Worm (Caenorhabditis elegans): ENCODE results near the gene R07B1.5.

Gene R07B1.5

DNA sequence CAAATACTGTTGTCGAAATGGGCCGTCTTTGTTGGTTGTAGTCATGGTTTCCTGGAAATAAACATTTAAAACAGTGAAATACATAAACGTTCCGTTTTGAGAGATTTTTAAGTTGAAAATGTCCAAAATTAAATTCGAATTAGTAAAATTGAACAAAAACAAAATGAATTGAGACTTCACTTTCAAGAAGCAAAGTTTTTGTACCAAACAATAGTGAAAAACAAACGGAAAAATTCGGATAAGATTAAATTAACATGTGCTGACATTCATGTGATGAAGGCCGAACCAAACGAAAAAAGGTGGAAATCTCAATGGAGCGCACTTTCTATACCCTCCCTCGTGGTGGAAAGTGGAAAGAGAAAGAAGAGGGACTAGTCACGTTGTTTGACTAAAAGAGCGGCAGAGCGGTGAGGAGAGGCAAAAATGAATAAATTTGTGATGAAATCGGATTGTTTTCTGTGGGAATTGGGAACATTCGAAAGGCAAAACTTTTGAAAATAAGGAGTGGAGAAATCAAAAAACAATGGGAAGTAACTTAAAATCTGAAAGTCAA lies 25.3 kb upstream of the R07B1.5 start, which contains the start of gene ipla-2 (continued):
- no peak for TF ChIP-seq unc-62 (GFP tag; optimal IDR thresholded peaks at IDR 0.05)
- TF ChIP-seq pax-3 (tag; optimal IDR thresholded peaks at IDR 0.05): peak; percentile 17
- TF ChIP-seq blmp-1 (tag; optimal IDR thresholded peaks at IDR 0.05): peak; percentile 80
- peak; percentile 31 for TF ChIP-seq irx-1 (tag; optimal IDR thresholded peaks at IDR 0.05)
- no peak for TF ChIP-seq nhr-12 (tag; optimal IDR thresholded peaks at IDR 0.05)
- TF ChIP-seq unc-98 (GFP tag; IDR thresholded peaks at IDR 0.05): no peak
- peak; percentile 67 for TF ChIP-seq tbx-2 (tag; optimal IDR thresholded peaks at IDR 0.05)
- TF ChIP-seq hlh-4 (tag; optimal IDR thresholded peaks at IDR 0.05): no peak

DNA sequence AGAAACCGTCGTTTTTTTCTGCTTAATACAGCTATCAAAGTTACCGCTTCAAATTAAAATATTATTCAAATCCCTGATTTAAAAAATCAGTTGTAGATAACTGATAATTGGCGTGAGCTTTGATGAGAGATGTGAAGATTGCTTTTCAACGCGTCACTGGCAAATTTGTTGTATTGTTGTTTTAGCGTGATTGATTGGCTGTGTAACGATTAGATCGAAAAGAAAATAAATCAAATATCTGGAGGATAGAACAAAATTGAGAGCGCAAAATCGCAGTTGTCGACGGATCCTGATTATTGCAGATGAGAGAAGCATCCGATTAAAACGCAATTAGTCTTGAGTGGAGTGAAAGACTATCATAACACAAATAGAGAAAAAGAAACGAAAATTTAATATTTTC lies 22.5 kb upstream of the R07B1.5 start:
- peak; percentile 35 for TF ChIP-seq lin-14 (GFP tag; optimal IDR thresholded peaks at IDR 0.05)
- TF ChIP-seq lsy-2 (tag; optimal IDR thresholded peaks at IDR 0.05): peak in 1 of 2 experiments; percentile 5
- no peak for TF ChIP-seq tbx-2 (tag; optimal IDR thresholded peaks at IDR 0.05)
- TF ChIP-seq dsc-1 (tag; optimal IDR thresholded peaks at IDR 0.05): no peak
- peak; percentile 78 for TF ChIP-seq rnt-1 (tag; optimal IDR thresholded peaks at IDR 0.05)
- TF ChIP-seq elt-2 (tag; optimal IDR thresholded peaks at IDR 0.05): no peak
- TF ChIP-seq lin-39 (tag; optimal IDR thresholded peaks at IDR 0.05): peak; percentile 72
- peak; percentile 45 for TF ChIP-seq nhr-71 (tag; optimal IDR thresholded peaks at IDR 0.05)

DNA sequence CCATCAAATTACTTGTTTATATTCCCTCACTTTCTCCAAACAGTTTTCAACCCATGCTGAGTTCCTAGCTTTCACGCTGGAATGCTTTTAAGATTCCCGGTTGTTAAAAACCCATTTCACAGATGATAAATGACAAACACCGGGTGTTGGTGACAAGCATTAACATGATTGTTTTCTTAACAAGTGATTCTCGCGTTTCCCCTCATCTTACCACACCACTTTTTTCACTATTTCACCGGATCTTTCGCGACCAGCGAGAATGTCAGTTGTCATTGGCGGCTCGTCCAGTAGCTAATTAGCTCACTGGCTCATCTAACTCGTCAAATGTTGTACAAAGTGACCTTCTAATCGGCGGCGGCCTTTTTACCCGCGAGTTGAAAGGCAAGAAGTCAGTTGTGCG lies 21.3 kb upstream of the R07B1.5 start:
- peak; percentile 81 for TF ChIP-seq rnt-1 (tag; optimal IDR thresholded peaks at IDR 0.05)
- TF ChIP-seq lin-14 (GFP tag; optimal IDR thresholded peaks at IDR 0.05): peak; percentile 45
- peak; percentile 25 for TF ChIP-seq nhr-71 (tag; optimal IDR thresholded peaks at IDR 0.05)
- no peak for TF ChIP-seq grh-1 (GFP tag; IDR thresholded peaks at IDR 0.05)

DNA sequence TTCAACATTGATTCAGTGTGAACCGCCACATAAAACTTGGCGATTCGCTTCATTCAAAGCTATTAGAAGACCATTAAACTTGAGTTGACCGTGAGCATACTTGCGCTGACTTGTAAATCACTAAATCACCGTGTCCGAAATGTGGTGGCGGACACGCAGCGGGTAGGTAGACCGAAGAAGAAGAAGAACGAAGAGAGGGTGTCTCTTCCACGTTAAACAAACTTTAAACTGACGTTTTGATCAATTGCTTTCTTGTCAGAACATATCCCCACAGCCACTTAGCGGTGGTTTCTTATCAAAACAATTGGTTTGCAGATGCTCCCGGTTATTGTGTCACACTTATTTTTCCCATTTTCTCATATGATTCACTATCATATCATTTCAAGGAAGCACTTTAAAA lies 19.8 kb upstream of the R07B1.5 start:
- no peak for TF ChIP-seq efl-1 (optimal IDR thresholded peaks at IDR 0.05)
- TF ChIP-seq efl-1 (GFP tag; optimal IDR thresholded peaks at IDR 0.05 in 1 of 2): no peak
- peak; percentile 7 for TF ChIP-seq lin-14 (GFP tag; optimal IDR thresholded peaks at IDR 0.05)
- no peak for TF ChIP-seq lin-15B (tag; optimal IDR thresholded peaks at IDR 0.05)
- peak; percentile 46 for TF ChIP-seq rnt-1 (tag; optimal IDR thresholded peaks at IDR 0.05)
- no peak for TF ChIP-seq aha-1 (tag; optimal IDR thresholded peaks at IDR 0.05)

DNA sequence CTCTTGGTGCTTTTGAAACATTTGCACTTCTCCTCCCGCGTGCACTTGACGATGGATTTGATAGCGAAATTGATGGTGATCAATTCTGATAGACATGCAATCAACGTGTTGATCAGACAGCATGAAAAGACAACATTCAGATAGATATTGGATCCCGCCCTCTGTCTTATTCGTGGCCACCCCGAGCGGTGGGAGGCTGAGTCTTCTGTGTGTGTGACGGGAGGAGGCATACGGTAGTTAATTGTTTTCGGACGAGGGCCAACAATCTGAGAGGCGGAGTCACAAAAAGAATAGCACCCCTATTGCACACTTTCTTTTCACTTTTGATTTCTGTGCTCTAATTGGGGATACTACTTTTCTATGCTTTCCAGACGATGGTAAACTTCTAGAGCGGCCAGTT lies 17.5 kb upstream of the R07B1.5 start:
- TF ChIP-seq rnt-1 (tag; optimal IDR thresholded peaks at IDR 0.05): peak; percentile 67
- TF ChIP-seq unc-62 (GFP tag; optimal IDR thresholded peaks at IDR 0.05): no peak
- TF ChIP-seq lin-14 (GFP tag; optimal IDR thresholded peaks at IDR 0.05): peak; percentile 36
- peak; percentile 99 for TF ChIP-seq vab-15 (tag; optimal IDR thresholded peaks at IDR 0.05)
- TF ChIP-seq ces-1 (GFP tag; optimal IDR thresholded peaks at IDR 0.05): no peak
- peak; percentile 24 for TF ChIP-seq nhr-71 (tag; optimal IDR thresholded peaks at IDR 0.05)
- TF ChIP-seq nhr-19 (GFP tag; conservative IDR thresholded peaks at IDR 0.05): 0 out of 2 replicates have a peak, but pooled peaks have one; percentile 11
- TF ChIP-seq lsy-2 (tag; optimal IDR thresholded peaks at IDR 0.05): peak; percentile 30 to 74
- no peak for TF ChIP-seq efl-3 (GFP tag; optimal IDR thresholded peaks at IDR 0.05)

DNA sequence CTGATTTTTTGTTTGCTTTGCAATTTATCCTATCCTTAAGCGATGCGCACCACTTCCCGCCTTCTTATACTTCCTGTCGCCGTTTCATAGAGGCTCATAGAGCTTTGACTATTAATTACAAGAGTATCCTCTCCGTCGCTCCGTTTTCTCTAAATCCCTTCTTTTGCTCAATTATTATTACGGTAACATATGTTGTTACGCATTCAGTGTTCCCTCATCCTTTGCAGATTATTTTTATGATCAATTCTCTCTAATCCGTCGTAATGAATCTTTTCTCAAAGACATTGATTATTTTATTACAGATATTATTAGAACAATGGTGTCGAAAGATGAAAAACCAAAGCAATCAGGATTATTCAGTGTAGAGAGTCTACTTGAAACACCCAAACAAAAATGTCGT lies 16.4 kb upstream of the R07B1.5 start, which contains the start of gene vab-15:
Gene vab-15, plus strand, starts transcription at position 301 of the 400 bp plus-strand sequence.
- no peak for TF ChIP-seq sptf-1 (tag; optimal IDR thresholded peaks at IDR 0.05)
- TF ChIP-seq ceh-63 (GFP tag; optimal IDR thresholded peaks at IDR 0.05): no peak
- TF ChIP-seq mab-9 (GFP tag; IDR thresholded peaks at IDR 0.05): no peak
- TF ChIP-seq unc-86 (tag; optimal IDR thresholded peaks at IDR 0.05): no peak
- TF ChIP-seq nhr-47 (tag; optimal IDR thresholded peaks at IDR 0.05): no peak
- no peak for TF ChIP-seq unc-130 (tag; optimal IDR thresholded peaks at IDR 0.05)

Data from whole organism, L1 larva.